Worm (Caenorhabditis elegans): ENCODE results near the gene M05D6.3.

M05D6.3 gene

DNA sequence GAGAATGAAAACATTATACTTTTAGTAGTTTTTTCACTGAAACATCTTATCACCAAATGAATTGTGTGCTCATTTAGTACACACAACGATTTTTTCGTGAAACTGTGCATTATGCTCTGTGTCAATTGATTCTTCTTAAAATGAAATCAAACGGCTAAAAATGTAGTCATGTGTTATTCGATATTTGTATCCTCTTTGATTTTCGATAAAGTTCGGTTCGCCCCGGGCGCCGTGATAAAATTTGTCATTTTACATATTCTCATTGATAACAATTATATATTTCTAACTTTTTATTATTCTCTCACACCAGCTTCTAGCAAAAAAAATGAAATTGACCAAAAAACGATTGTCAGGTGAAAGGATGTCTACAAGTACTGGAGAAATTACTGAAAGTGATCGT lies 39.2 kb downstream of the M05D6.3 start, which contains the start of gene ctg-2:
Gene ctg-2 (plus strand): TSS at position 326 of the 400 bp plus-strand sequence.
- peak; percentile 78 for TF ChIP-seq nhr-80 (tag; optimal IDR thresholded peaks at IDR 0.05)
- no peak for TF ChIP-seq F39B2.1 (GFP tag; IDR thresholded peaks at IDR 0.05)
- no peak for TF ChIP-seq egrh-3 (GFP tag; IDR thresholded peaks at IDR 0.05)

DNA sequence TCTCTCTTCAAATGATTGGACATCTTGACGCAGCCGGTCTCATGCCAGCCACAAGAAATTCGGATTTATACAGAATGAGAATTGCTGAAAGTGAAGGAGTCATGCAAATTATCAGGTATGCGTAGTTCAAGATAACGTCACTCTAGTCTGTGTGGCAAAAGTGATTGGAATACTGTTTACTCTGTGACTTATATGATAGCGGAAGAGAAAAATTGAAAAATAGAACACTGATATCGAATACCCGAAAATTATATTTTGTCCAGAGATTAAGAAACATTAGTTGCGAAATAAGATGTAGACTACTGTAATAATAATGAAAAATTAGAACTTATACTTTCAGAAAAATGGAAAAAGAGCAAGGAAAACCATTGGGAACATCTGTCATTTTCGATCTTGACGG lies 39.9 kb downstream of the M05D6.3 start:
- peak; percentile 56 for TF ChIP-seq nhr-80 (tag; optimal IDR thresholded peaks at IDR 0.05)
- no peak for TF ChIP-seq ztf-28 (GFP tag; IDR thresholded peaks at IDR 0.05)
- TF ChIP-seq madf-3 (GFP tag; IDR thresholded peaks at IDR 0.05), result no peak
- no peak for TF ChIP-seq cebp-1 (GFP tag; IDR thresholded peaks at IDR 0.05)
- peak; percentile 59 for TF ChIP-seq cebp-1 (tag; optimal IDR thresholded peaks at IDR 0.05)
- no peak for TF ChIP-seq ztf-22 (GFP tag; optimal IDR thresholded peaks at IDR 0.05)
- no peak for TF ChIP-seq lir-1 (GFP tag; conservative IDR thresholded peaks at IDR 0.05)
- no peak for TF ChIP-seq akir-1 (GFP tag; optimal IDR thresholded peaks at IDR 0.05)

DNA sequence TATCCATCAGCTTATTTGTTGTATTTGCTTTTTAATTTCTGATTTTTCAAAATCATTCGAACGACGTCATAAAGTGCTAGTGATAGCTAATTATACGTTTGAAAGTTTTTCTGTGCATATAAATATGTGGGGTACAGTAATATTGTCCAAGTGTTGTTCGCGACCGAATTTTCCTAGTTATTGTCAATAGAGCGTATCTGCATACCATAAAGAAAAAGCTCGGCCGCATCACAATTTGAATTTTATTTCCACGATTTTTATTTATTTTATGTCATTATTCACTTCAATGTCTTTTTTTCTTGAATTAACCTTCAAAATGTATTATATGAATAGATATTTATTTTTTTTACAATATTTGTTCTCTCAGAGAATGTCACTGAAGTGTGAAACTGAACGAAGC lies 41.2 kb downstream of the M05D6.3 start, which contains the start of gene rnh-2:
Gene rnh-2 (plus strand): TSS at position 368 of the 400 bp plus-strand sequence.
- TF ChIP-seq snpc-1.3 (tag; optimal IDR thresholded peaks at IDR 0.05; ENCODE audit: insufficient read depth) (peak; percentile 53), ztf-22 (GFP tag; optimal IDR thresholded peaks at IDR 0.05) (no peak), F22D6.2 (tag; optimal IDR thresholded peaks at IDR 0.05) (no peak), mxl-1 (tag; optimal IDR thresholded peaks at IDR 0.05) (no peak), atf-7 (tag; optimal IDR thresholded peaks at IDR 0.05) (no peak), B0019.2 (GFP tag; conservative IDR thresholded peaks at IDR 0.05) (peak; percentile 70; the same call in 1 of the 2 replicates), C17E4.6 (GFP tag; IDR thresholded peaks at IDR 0.05) (no peak), unc-130 (GFP tag; optimal IDR thresholded peaks at IDR 0.05) (peak; percentile 88), nhr-120 (GFP tag; IDR thresholded peaks at IDR 0.05) (no peak), T26A5.8 (tag; optimal IDR thresholded peaks at IDR 0.05) (no peak), akir-1 (GFP tag; optimal IDR thresholded peaks at IDR 0.05) (no peak), Y53F4B.3 (GFP tag; IDR thresholded peaks at IDR 0.05) (no peak), ceh-58 (GFP tag; IDR thresholded peaks at IDR 0.05) (no peak), lag-1 (GFP tag; IDR thresholded peaks at IDR 0.05) (no peak), cebp-1 (GFP tag; IDR thresholded peaks at IDR 0.05) (no peak), cebp-1 (tag; optimal IDR thresholded peaks at IDR 0.05) (peak; percentile 50), ztf-18 (tag; optimal IDR thresholded peaks at IDR 0.05) (peak; percentile 57), B0035.1 (tag; optimal IDR thresholded peaks at IDR 0.05) (no peak), T07F8.4 (tag; optimal IDR thresholded peaks at IDR 0.05) (no peak), F55B11.4 (tag; optimal IDR thresholded peaks at IDR 0.05; ENCODE audit: borderline replicate concordance, insufficient read depth) (no peak), pha-4 (tag; optimal IDR thresholded peaks at IDR 0.05) (no peak), lin-40 (tag; optimal IDR thresholded peaks at IDR 0.05) (peak; percentile 36), xnd-1 (tag; optimal IDR thresholded peaks at IDR 0.05) (peak; percentile 37), pbrm-1 (GFP tag; IDR thresholded peaks at IDR 0.05) (peak; percentile 67), F37B4.10 (GFP tag; IDR thresholded peaks at IDR 0.05) (no peak), Y95B8A.8 (GFP tag; IDR thresholded peaks at IDR 0.05) (0 out of 2 replicates have a peak, but pooled peaks have one; percentile 14), attf-6 (GFP tag; IDR thresholded peaks at IDR 0.05) (no peak), nfya-1 (tag; optimal IDR thresholded peaks at IDR 0.05; ENCODE audit: borderline replicate concordance, insufficient read depth) (no peak), nhr-179 (tag; optimal IDR thresholded peaks at IDR 0.05) (no peak), repo-1 (tag; optimal IDR thresholded peaks at IDR 0.05) (no peak), nhr-80 (tag; optimal IDR thresholded peaks at IDR 0.05) (peak; percentile 55), hmg-20 (GFP tag; IDR thresholded peaks at IDR 0.05) (no peak), snpc-1.1 (tag; optimal IDR thresholded peaks at IDR 0.05; ENCODE audit: insufficient read depth) (no peak), unc-62 (GFP tag; optimal IDR thresholded peaks at IDR 0.05) (no peak), ZK185.1 (tag; optimal IDR thresholded peaks at IDR 0.05; ENCODE audit: poor library complexity, severe bottlenecking) (peak; percentile 84), hlh-12 (tag; optimal IDR thresholded peaks at IDR 0.05) (no peak), ztf-6 (GFP tag; IDR thresholded peaks at IDR 0.05) (no peak), hsf-1 (GFP tag; IDR thresholded peaks at IDR 0.05) (no peak), lin-35 (GFP tag; optimal IDR thresholded peaks at IDR 0.05) (peak in 1 of 3 experiments; percentile 58), let-526 (GFP tag; IDR thresholded peaks at IDR 0.05) (no peak)
